Fruit fly (Drosophila melanogaster): Measurements from ENCODE around the gene CG7841.

- no peak for TF ChIP-seq CTCF (optimal IDR thresholded peaks at IDR 0.05)
- no peak for TF ChIP-seq CG8478 (optimal IDR thresholded peaks at IDR 0.05)
Measured at dm6 chr3L:15496274-15496673, 11.8 kb downstream of the CG7841 start, which contains the start of gene CG13455.

Data from S2 (cell line).